Worm (Caenorhabditis elegans) whole organism, L2 larva: ENCODE results near the gene E02H4.6.

Source experiments
- C34F6.9 ChIP-seq: fragments of 150-350 bp; optimal IDR thresholded peaks from 2 replicates; lab custom pipeline; 2014; ENCODE audit warnings: missing biosample characterization, missing genetic modification characterization
- R02D3.7 ChIP-seq: fragments of 150-350 bp; optimal IDR thresholded peaks from 2 replicates; lab custom pipeline; 2014; ENCODE audit warnings: missing biosample characterization, missing genetic modification characterization
- Y55F3AM.14 ChIP-seq: fragments of 200-800 bp; sonication (Bioruptor generic); optimal IDR thresholded peaks from 2 replicates; lab custom pipeline; 2018; ENCODE audit warnings: mild to moderate bottlenecking, missing genetic modification characterization, missing compliant biosample characterization
- ZK546.5 ChIP-seq: sonication (generic microtip); optimal IDR thresholded peaks from 2 replicates; lab custom pipeline; 2017; ENCODE audit warnings: missing biosample characterization, missing genetic modification characterization
- alr-1 ChIP-seq: fragments of 150-350 bp; optimal IDR thresholded peaks from 2 replicates; lab custom pipeline; 2014; ENCODE audit warnings: missing biosample characterization, missing genetic modification characterization
- aly-2 ChIP-seq: fragments of 150-350 bp; optimal IDR thresholded peaks from 2 replicates; lab custom pipeline; 2014; ENCODE audit warnings: missing biosample characterization, missing genetic modification characterization
- ama-1 ChIP-seq: fragments of 150-350 bp; optimal IDR thresholded peaks from 2 replicates; lab custom pipeline; 2018; ENCODE audit warnings: inconsistent platforms
- blmp-1 ChIP-seq: sonication (generic microtip); optimal IDR thresholded peaks from 2 replicates; lab custom pipeline; 2017; ENCODE audit warnings: missing genetic modification characterization, mild to moderate bottlenecking, missing compliant biosample characterization, antibody characterized with exemption, moderate library complexity; ENCODE audit not compliant: insufficient read depth
- ceh-16 ChIP-seq: fragments of 150-350 bp; optimal IDR thresholded peaks from 2 replicates; lab custom pipeline; 2014; ENCODE audit warnings: missing biosample characterization, missing genetic modification characterization
- ceh-82 ChIP-seq: fragments of 150-350 bp; optimal IDR thresholded peaks from 2 replicates; lab custom pipeline; 2014; ENCODE audit warnings: missing biosample characterization, missing genetic modification characterization
- dmd-4 ChIP-seq: sonication (generic microtip); optimal IDR thresholded peaks from 2 replicates; lab custom pipeline; 2017; ENCODE audit warnings: missing biosample characterization, missing genetic modification characterization
- egl-27 ChIP-seq: sonication (generic microtip); optimal IDR thresholded peaks from 3 replicates; lab custom pipeline; 2017; ENCODE audit warnings: missing biosample characterization, missing genetic modification reagents, missing genetic modification characterization
- elt-1 ChIP-seq: fragments of 150-350 bp; optimal IDR thresholded peaks from 2 replicates; lab custom pipeline; 2014; ENCODE audit warnings: missing biosample characterization, missing genetic modification characterization
- elt-3 ChIP-seq: sonication (generic microtip); optimal IDR thresholded peaks from 2 replicates; lab custom pipeline; 2017; ENCODE audit warnings: missing biosample characterization, missing genetic modification characterization
- gmeb-1 ChIP-seq: fragments of 150-350 bp; optimal IDR thresholded peaks from 2 replicates; lab custom pipeline; 2014; ENCODE audit warnings: missing biosample characterization, missing genetic modification characterization
- lin-13 ChIP-seq: fragments of 150-350 bp; optimal IDR thresholded peaks from 2 replicates; lab custom pipeline; 2014; ENCODE audit warnings: missing biosample characterization, missing genetic modification reagents, missing genetic modification characterization
- lsy-2 ChIP-seq, 2 experiments: fragments of 150-350 bp in 1 of 2; sonication (generic microtip) in 1 of 2; optimal IDR thresholded peaks; 2 replicates each; lab custom pipeline; 2014 to 2017; ENCODE audit warnings: missing biosample characterization in 2 of 2, missing genetic modification characterization in 2 of 2
- mab-5 ChIP-seq: fragments of 150-350 bp; optimal IDR thresholded peaks from 2 replicates; lab custom pipeline; 2014; ENCODE audit warnings: missing biosample characterization, missing genetic modification characterization
- mbf-1 ChIP-seq: sonication (generic microtip); optimal IDR thresholded peaks from 2 replicates; lab custom pipeline; 2017; ENCODE audit warnings: missing biosample characterization, missing genetic modification characterization
- nhr-10 ChIP-seq: sonication (generic microtip); optimal IDR thresholded peaks from 2 replicates; lab custom pipeline; 2017; ENCODE audit warnings: missing biosample characterization, missing genetic modification characterization
- nhr-12 ChIP-seq: fragments of 150-350 bp; optimal IDR thresholded peaks from 2 replicates; lab custom pipeline; 2014; ENCODE audit warnings: missing biosample characterization, missing genetic modification characterization
- nhr-129 ChIP-seq: fragments of 150-350 bp; optimal IDR thresholded peaks from 2 replicates; lab custom pipeline; 2014; ENCODE audit warnings: missing biosample characterization, missing genetic modification characterization
- nhr-23 ChIP-seq: fragments of 150-350 bp; optimal IDR thresholded peaks from 2 replicates; lab custom pipeline; 2014; ENCODE audit warnings: missing biosample characterization, missing genetic modification reagents, missing genetic modification characterization
- nhr-237 ChIP-seq: fragments of 150-350 bp; optimal IDR thresholded peaks from 2 replicates; lab custom pipeline; 2014; ENCODE audit warnings: missing biosample characterization, missing genetic modification characterization
- nhr-25 ChIP-seq: fragments of 150-350 bp; sonication (generic microtip); optimal IDR thresholded peaks from 3 replicates; lab custom pipeline; 2014; ENCODE audit warnings: missing biosample characterization, missing genetic modification characterization
- nhr-6 ChIP-seq: fragments of 150-350 bp; optimal IDR thresholded peaks from 2 replicates; lab custom pipeline; 2014; ENCODE audit warnings: missing biosample characterization, missing genetic modification characterization
- sem-4 ChIP-seq: fragments of 150-350 bp; optimal IDR thresholded peaks from 2 replicates; lab custom pipeline; 2014; ENCODE audit warnings: missing biosample characterization, missing genetic modification reagents, missing genetic modification characterization
- skn-1 ChIP-seq: sonication (generic microtip); optimal IDR thresholded peaks from 2 replicates; lab custom pipeline; 2017; ENCODE audit warnings: missing biosample characterization, missing genetic modification characterization
- snpc-4 ChIP-seq: fragments of 150-350 bp; optimal IDR thresholded peaks from 2 replicates; lab custom pipeline; 2014; ENCODE audit warnings: missing biosample characterization, missing genetic modification characterization
- unc-39 ChIP-seq: fragments of 150-350 bp; optimal IDR thresholded peaks from 2 replicates; lab custom pipeline; 2014; ENCODE audit warnings: missing biosample characterization, missing genetic modification characterization
- unc-55 ChIP-seq: fragments of 150-350 bp; sonication (generic microtip); optimal IDR thresholded peaks from 3 replicates; lab custom pipeline; 2014; ENCODE audit warnings: missing biosample characterization, missing genetic modification reagents, missing genetic modification characterization
- zag-1 ChIP-seq: fragments of 150-350 bp; optimal IDR thresholded peaks from 2 replicates; lab custom pipeline; 2014; ENCODE audit warnings: missing biosample characterization, missing genetic modification characterization
- ztf-1 ChIP-seq: fragments of 200-800 bp; sonication (Bioruptor generic); conservative IDR thresholded peaks from 2 replicates; pipeline ENCODE4 v1.3.6; 2022; ENCODE audit warnings: missing genetic modification characterization, missing compliant biosample characterization

Gene E02H4.6

ce11 chrX:14281526-14281925 is 29.6 kb upstream of the E02H4.6 start, which contains the start of gene E02H4.2:
Gene E02H4.2 (minus strand): TSS chrX:14281626.
- TF ChIP-seq nhr-237 (tag; lab: Kevin White, UChicago): no peak
- TF ChIP-seq mab-5 (tag; lab: Kevin White, UChicago): no peak
- TF ChIP-seq lin-13 (GFP tag; lab: Kevin White, UChicago): no peak
- no peak for TF ChIP-seq C34F6.9 (tag; lab: Kevin White, UChicago)
- no peak for TF ChIP-seq skn-1
- no peak for TF ChIP-seq blmp-1
- no peak for TF ChIP-seq elt-1
- no peak for TF ChIP-seq nhr-12 (tag; lab: Kevin White, UChicago)
- TF ChIP-seq ztf-1 (GFP tag; lab: Robert Waterston, UW): no peak
- TF ChIP-seq nhr-10 (tag; lab: Kevin White, UChicago): no peak
- TF ChIP-seq nhr-129: no peak
- no peak for TF ChIP-seq ceh-82 (tag; lab: Kevin White, UChicago)
- TF ChIP-seq snpc-4 (tag; lab: Kevin White, UChicago): no peak
- no peak for TF ChIP-seq lsy-2 (tag; optimal IDR thresholded peaks at IDR 0.05; lab: Kevin White, UChicago)
- TF ChIP-seq ama-1: no peak

ce11 chrX:14267781-14268180 is 15.8 kb upstream of the E02H4.6 start, which contains the start of gene del-1:
Gene del-1 (plus strand): TSS chrX:14268081.
- no peak for TF ChIP-seq egl-27 (tag; lab: Kevin White, UChicago)
- TF ChIP-seq nhr-6 (tag; lab: Kevin White, UChicago): no peak

- TF ChIP-seq unc-55 (GFP tag; lab: Kevin White, UChicago) (no peak), aly-2 (tag; lab: Kevin White, UChicago) (no peak), elt-1 (peak; percentile 29)
Measured at ce11 chrX:14267170-14267569, 15.2 kb upstream of the E02H4.6 start.

ce11 chrX:14263473-14263872 is 11.5 kb upstream of the E02H4.6 start, which contains the start of gene E02H4.8:
Gene E02H4.8 (minus strand): TSS chrX:14263573.
- no peak for TF ChIP-seq ceh-16 (tag; lab: Kevin White, UChicago)

ce11 chrX:14257661-14258060 is 5.7 kb upstream of the E02H4.6 start, which contains the start of gene E02H4.4:
Gene E02H4.4 (plus strand): TSS chrX:14257961.
- TF ChIP-seq alr-1 (tag; lab: Kevin White, UChicago) (no peak), mab-5 (tag; lab: Kevin White, UChicago) (no peak), Y55F3AM.14 (GFP tag; lab: Kevin White, UChicago) (no peak), nhr-129 (no peak), elt-3 (no peak), ceh-82 (tag; lab: Kevin White, UChicago) (no peak), lin-13 (GFP tag; lab: Kevin White, UChicago) (no peak), ZK546.5 (tag; lab: Kevin White, UChicago) (no peak), zag-1 (tag; lab: Kevin White, UChicago) (no peak), unc-39 (no peak)

ce11 chrX:14255973-14256372 is 4.0 kb upstream of the E02H4.6 start, which contains the start of gene E02H4.7:
Gene E02H4.7 (plus strand): TSS chrX:14256273.
- TF ChIP-seq R02D3.7 (tag; lab: Kevin White, UChicago) (no peak), mbf-1 (tag; lab: Kevin White, UChicago) (no peak), dmd-4 (tag; lab: Kevin White, UChicago) (no peak), nhr-25 (tag; lab: Kevin White, UChicago) (no peak), C34F6.9 (tag; lab: Kevin White, UChicago) (no peak), aly-2 (tag; lab: Kevin White, UChicago) (no peak), nhr-12 (tag; lab: Kevin White, UChicago) (no peak), elt-1 (no peak), ztf-1 (GFP tag; lab: Robert Waterston, UW) (no peak), nhr-6 (tag; lab: Kevin White, UChicago) (no peak), nhr-23 (tag; lab: Kevin White, UChicago) (no peak), gmeb-1 (tag; lab: Kevin White, UChicago) (no peak), snpc-4 (tag; lab: Kevin White, UChicago) (no peak), sem-4 (tag; lab: Kevin White, UChicago) (no peak), ceh-16 (tag; lab: Kevin White, UChicago) (no peak), nhr-237 (tag; lab: Kevin White, UChicago) (no peak), zag-1 (tag; lab: Kevin White, UChicago) (no peak)
- TF ChIP-seq, all 48 proteins: peak for 0
